Worm (Caenorhabditis elegans) whole organism, L2 larva: ENCODE data around the gene dmsr-6.
A peak's percentile ranks its signal among the peaks of the same experiment; 100 is the strongest.

Experiments used
- R02D3.7 ChIP-seq: fragments of 150-350 bp; optimal IDR thresholded peaks from 2 replicates; lab custom pipeline; 2014; ENCODE audit warnings: missing biosample characterization, missing genetic modification characterization
- ZK546.5 ChIP-seq: sonication (generic microtip); optimal IDR thresholded peaks from 2 replicates; lab custom pipeline; 2017; ENCODE audit warnings: missing biosample characterization, missing genetic modification characterization
- alr-1 ChIP-seq: fragments of 150-350 bp; optimal IDR thresholded peaks from 2 replicates; lab custom pipeline; 2014; ENCODE audit warnings: missing biosample characterization, missing genetic modification characterization
- ama-1 ChIP-seq: fragments of 150-350 bp; optimal IDR thresholded peaks from 2 replicates; lab custom pipeline; 2018; ENCODE audit warnings: inconsistent platforms
- ceh-16 ChIP-seq: fragments of 150-350 bp; optimal IDR thresholded peaks from 2 replicates; lab custom pipeline; 2014; ENCODE audit warnings: missing biosample characterization, missing genetic modification characterization
- ceh-82 ChIP-seq: fragments of 150-350 bp; optimal IDR thresholded peaks from 2 replicates; lab custom pipeline; 2014; ENCODE audit warnings: missing biosample characterization, missing genetic modification characterization
- egl-27 ChIP-seq: sonication (generic microtip); optimal IDR thresholded peaks from 3 replicates; lab custom pipeline; 2017; ENCODE audit warnings: missing biosample characterization, missing genetic modification reagents, missing genetic modification characterization
- elt-1 ChIP-seq: fragments of 150-350 bp; optimal IDR thresholded peaks from 2 replicates; lab custom pipeline; 2014; ENCODE audit warnings: missing biosample characterization, missing genetic modification characterization
- fos-1 ChIP-seq: fragments of 150-350 bp; optimal IDR thresholded peaks from 2 replicates; lab custom pipeline; 2014; ENCODE audit warnings: missing biosample characterization, missing genetic modification characterization
- lin-11 ChIP-seq: fragments of 150-350 bp; sonication (generic microtip); optimal IDR thresholded peaks from 2 replicates; lab custom pipeline; 2014; ENCODE audit warnings: missing biosample characterization, missing genetic modification characterization, inconsistent platforms, mixed read lengths
- lin-39 ChIP-seq: fragments of 150-350 bp; optimal IDR thresholded peaks from 2 replicates; lab custom pipeline; 2014; ENCODE audit warnings: missing biosample characterization, missing genetic modification reagents, missing genetic modification characterization
- lsy-2 ChIP-seq, 2 experiments: fragments of 150-350 bp in 1 of 2; sonication (generic microtip) in 1 of 2; optimal IDR thresholded peaks; 2 replicates each; lab custom pipeline; 2014 to 2017; ENCODE audit warnings: missing biosample characterization in 2 of 2, missing genetic modification characterization in 2 of 2
- mab-5 ChIP-seq: fragments of 150-350 bp; optimal IDR thresholded peaks from 2 replicates; lab custom pipeline; 2014; ENCODE audit warnings: missing biosample characterization, missing genetic modification characterization
- nhr-10 ChIP-seq: sonication (generic microtip); optimal IDR thresholded peaks from 2 replicates; lab custom pipeline; 2017; ENCODE audit warnings: missing biosample characterization, missing genetic modification characterization
- nhr-25 ChIP-seq: fragments of 150-350 bp; sonication (generic microtip); optimal IDR thresholded peaks from 3 replicates; lab custom pipeline; 2014; ENCODE audit warnings: missing biosample characterization, missing genetic modification characterization
- nhr-77 ChIP-seq: fragments of 150-350 bp; optimal IDR thresholded peaks from 2 replicates; lab custom pipeline; 2014; ENCODE audit warnings: missing biosample characterization, missing genetic modification characterization
- peb-1 ChIP-seq: fragments of 150-350 bp; optimal IDR thresholded peaks from 2 replicates; lab custom pipeline; 2014; ENCODE audit warnings: missing biosample characterization, missing genetic modification characterization
- sma-3 ChIP-seq: sonication (generic microtip); optimal IDR thresholded peaks from 2 replicates; lab custom pipeline; 2016; ENCODE audit warnings: missing genetic modification reagents, missing genetic modification characterization, missing compliant biosample characterization
- sma-9 ChIP-seq, 2 experiments: fragments of 150-350 bp in 1 of 2; sonication (generic microtip) in 1 of 2; optimal IDR thresholded peaks; 2 replicates each; lab custom pipeline; 2014 to 2016; ENCODE audit warnings: missing genetic modification characterization in 2 of 2, mild to moderate bottlenecking in 1 of 2, missing biosample characterization in 1 of 2, missing compliant biosample characterization in 1 of 2, missing genetic modification reagents in 1 of 2, moderate library complexity in 1 of 2
- unc-39 ChIP-seq: fragments of 150-350 bp; optimal IDR thresholded peaks from 2 replicates; lab custom pipeline; 2014; ENCODE audit warnings: missing biosample characterization, missing genetic modification characterization
- unc-62 ChIP-seq: fragments of 150-350 bp; optimal IDR thresholded peaks from 2 replicates; lab custom pipeline; 2014; ENCODE audit warnings: missing biosample characterization, missing genetic modification reagents, missing genetic modification characterization
- zag-1 ChIP-seq: fragments of 150-350 bp; optimal IDR thresholded peaks from 2 replicates; lab custom pipeline; 2014; ENCODE audit warnings: missing biosample characterization, missing genetic modification characterization
- ztf-11 ChIP-seq: sonication (generic microtip); optimal IDR thresholded peaks from 2 replicates; lab custom pipeline; 2017; ENCODE audit warnings: missing biosample characterization, missing genetic modification characterization
- ztf-4 ChIP-seq: fragments of 150-350 bp; optimal IDR thresholded peaks from 2 replicates; lab custom pipeline; 2014; ENCODE audit warnings: missing biosample characterization, missing genetic modification characterization

Gene dmsr-6

DNA sequence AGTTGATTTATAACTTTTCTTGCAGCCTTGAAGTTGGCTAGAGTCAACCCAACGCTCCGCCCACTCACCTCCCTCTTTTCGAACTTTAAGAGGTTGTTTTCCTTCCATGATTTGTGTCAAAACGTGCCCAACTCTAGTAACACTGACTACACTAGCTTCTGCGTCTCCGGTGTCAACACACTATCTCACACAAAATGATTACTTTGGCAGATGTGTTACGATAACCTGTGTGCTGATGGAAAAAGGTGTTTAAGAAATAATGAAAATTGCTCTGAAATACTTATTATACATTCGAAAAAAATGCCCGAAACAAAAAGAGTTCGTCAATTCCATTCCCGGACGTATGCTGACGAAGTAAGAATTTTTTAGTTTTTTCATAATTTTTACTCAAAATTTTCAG is 47.6 kb downstream of the dmsr-6 start, which contains the start of gene K10H10.6:
Gene K10H10.6, plus strand, starts transcription at position 301 of the 400 bp plus-strand sequence.
- TF ChIP-seq lsy-2 (tag; optimal IDR thresholded peaks at IDR 0.05; lab: Kevin White, UChicago) (no peak), ama-1 (lab: Kevin White, UChicago) (no peak), ZK546.5 (no peak), sma-3 (GFP tag; lab: Kevin White, UChicago) (no peak)

DNA sequence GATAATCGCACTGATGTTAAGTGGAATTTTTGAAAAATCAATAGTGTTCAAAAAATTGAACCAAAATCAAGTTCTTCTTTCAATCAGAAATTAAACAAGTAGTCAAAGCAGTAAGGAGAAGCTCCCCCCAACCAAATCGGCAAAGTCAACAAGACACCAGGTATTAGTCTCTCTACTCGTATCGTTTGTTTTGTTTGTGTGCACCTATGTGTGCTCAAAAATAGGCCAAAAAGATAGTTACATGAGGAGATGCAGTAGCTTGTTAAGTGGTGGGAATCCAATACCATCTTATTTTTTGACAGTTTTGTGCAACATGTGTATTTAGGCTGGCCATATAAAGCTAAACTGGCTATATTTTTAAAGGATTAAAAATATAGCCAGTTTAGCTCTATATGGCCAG is 50.8 kb downstream of the dmsr-6 start, which contains the start of gene K10H10.12:
Gene K10H10.12, minus strand, starts transcription at position 101 of the 400 bp plus-strand sequence.
- no peak for TF ChIP-seq ztf-4 (tag; lab: Kevin White, UChicago)
- TF ChIP-seq egl-27 (tag; lab: Kevin White, UChicago): no peak
- TF ChIP-seq alr-1 (tag; lab: Kevin White, UChicago): no peak
- no peak for TF ChIP-seq zag-1 (tag; lab: Kevin White, UChicago)
- TF ChIP-seq nhr-25: no peak
- no peak for TF ChIP-seq nhr-77 (tag; lab: Kevin White, UChicago)
- no peak for TF ChIP-seq unc-39 (tag; lab: Kevin White, UChicago)
- TF ChIP-seq sma-3 (GFP tag; lab: Kevin White, UChicago): no peak
- TF ChIP-seq ZK546.5: no peak

DNA sequence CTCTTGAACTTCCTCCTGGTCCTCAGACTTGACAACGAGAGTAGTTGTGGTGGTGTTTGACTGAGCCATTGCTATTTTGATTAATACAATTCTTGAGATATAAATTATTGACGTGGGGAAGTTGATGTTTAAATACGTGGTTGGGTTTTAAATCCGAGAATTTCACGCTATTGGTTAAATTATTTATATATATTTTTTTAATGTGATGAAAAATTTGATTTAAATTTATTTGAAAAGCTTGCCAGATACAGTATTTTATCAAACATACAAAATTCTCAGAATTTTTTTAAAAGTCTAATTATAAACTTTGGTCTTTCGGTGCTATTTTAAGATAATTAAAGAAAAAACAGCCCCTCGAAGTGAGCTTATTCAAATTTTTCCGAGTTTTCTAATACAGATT is 52.1 kb downstream of the dmsr-6 start, which contains the start of the genes K10H10.7 and K10H10.10:
Gene K10H10.7, minus strand, starts transcription at position 101 of the 400 bp plus-strand sequence.
Gene K10H10.10, plus strand, starts transcription at position 204 of the 400 bp plus-strand sequence.
- no peak for TF ChIP-seq mab-5 (tag; lab: Kevin White, UChicago)
- no peak for TF ChIP-seq ceh-82 (tag; lab: Kevin White, UChicago)
- no peak for TF ChIP-seq unc-39 (tag; lab: Kevin White, UChicago)
- TF ChIP-seq ama-1 (lab: Kevin White, UChicago): no peak
- no peak for TF ChIP-seq ceh-16
- no peak for TF ChIP-seq sma-9 (GFP tag; optimal IDR thresholded peaks at IDR 0.05; lab: Kevin White, UChicago)
- no peak for TF ChIP-seq sma-9 (tag; optimal IDR thresholded peaks at IDR 0.05; lab: Kevin White, UChicago)
- TF ChIP-seq nhr-10 (tag; lab: Kevin White, UChicago): no peak
- TF ChIP-seq peb-1: no peak
- TF ChIP-seq lin-11: no peak

DNA sequence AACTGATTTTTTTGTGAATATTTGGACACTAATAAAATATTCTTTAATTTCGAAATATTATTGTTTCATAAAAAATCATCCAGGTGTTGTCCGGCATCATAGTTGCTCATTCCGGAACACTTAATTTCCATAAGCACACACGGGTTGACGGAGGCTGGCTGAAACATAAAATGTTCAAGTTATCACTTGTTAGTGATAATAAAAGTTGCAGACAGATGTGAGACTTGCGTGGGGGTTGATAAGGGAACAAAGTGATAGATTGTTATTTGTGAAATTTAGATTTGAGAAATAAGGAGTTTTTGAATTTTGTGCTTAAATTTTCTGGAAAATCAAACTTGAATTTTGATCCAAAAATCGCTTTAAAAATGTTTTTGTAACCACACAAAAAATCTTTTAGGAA is 54.7 kb downstream of the dmsr-6 start:
- TF ChIP-seq ceh-16 (no peak), fos-1 (peak; percentile 69)

DNA sequence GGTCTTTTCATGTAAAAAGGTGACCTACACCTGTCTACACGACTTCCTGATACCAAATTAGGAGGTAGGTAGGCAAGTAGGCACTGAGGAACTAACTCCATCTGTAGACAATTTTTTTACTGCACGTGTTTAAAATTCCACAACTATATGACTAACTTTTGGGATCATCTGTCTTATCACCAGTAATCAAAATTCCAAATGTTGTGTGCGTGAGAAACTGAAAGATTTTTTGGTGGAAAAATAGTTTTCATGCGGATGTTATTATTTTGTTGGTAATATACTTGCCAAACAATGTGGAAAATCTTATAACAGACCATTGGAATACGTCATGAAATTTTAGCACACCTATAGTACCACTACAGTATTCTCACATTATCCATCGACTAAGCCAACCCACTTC is 55.8 kb downstream of the dmsr-6 start, which contains the start of gene K10H10.13:
Gene K10H10.13, minus strand, starts transcription at position 101 of the 400 bp plus-strand sequence.
- TF ChIP-seq lin-39 (tag; lab: Kevin White, UChicago): no peak
- TF ChIP-seq ztf-4 (tag; lab: Kevin White, UChicago): no peak
- TF ChIP-seq unc-62 (GFP tag; lab: Kevin White, UChicago): no peak
- TF ChIP-seq nhr-25: no peak
- no peak for TF ChIP-seq lin-11
- TF ChIP-seq R02D3.7 (tag; lab: Kevin White, UChicago): no peak
- no peak for TF ChIP-seq ZK546.5
- TF ChIP-seq ztf-11 (tag; lab: Kevin White, UChicago): no peak
- TF ChIP-seq elt-1 (tag; lab: Kevin White, UChicago): no peak
